Worm (Caenorhabditis elegans): ENCODE results near the gene Y24D9A.6.

Gene Y24D9A.6

ce11 chrIV:4397586-4397985 lies 2.6 kb downstream of the Y24D9A.6 start:
- no peak for TF ChIP-seq ces-1 (GFP tag; optimal IDR thresholded peaks at IDR 0.05)
- no peak for TF ChIP-seq cnd-1 (tag; optimal IDR thresholded peaks at IDR 0.05)

ce11 chrIV:4397111-4397510 lies 3.1 kb downstream of the Y24D9A.6 start:
- TF ChIP-seq tbx-8 (GFP tag; optimal IDR thresholded peaks at IDR 0.05) (no peak), blmp-1 (tag; optimal IDR thresholded peaks at IDR 0.05) (no peak), lin-13 (tag; optimal IDR thresholded peaks at IDR 0.05) (no peak), hlh-1 (tag; optimal IDR thresholded peaks at IDR 0.05) (no peak), unc-39 (tag; optimal IDR thresholded peaks at IDR 0.05) (no peak), lin-32 (GFP tag; optimal IDR thresholded peaks at IDR 0.05) (no peak), mep-1 (tag; optimal IDR thresholded peaks at IDR 0.05) (no peak), ceh-83 (GFP tag; optimal IDR thresholded peaks at IDR 0.05) (no peak), nhr-237 (tag; optimal IDR thresholded peaks at IDR 0.05) (no peak), bed-3 (GFP tag; optimal IDR thresholded peaks at IDR 0.05) (no peak), cnd-1 (tag; optimal IDR thresholded peaks at IDR 0.05) (no peak), zip-8 (tag; optimal IDR thresholded peaks at IDR 0.05) (no peak), elt-3 (tag; optimal IDR thresholded peaks at IDR 0.05) (no peak), mls-2 (tag; optimal IDR thresholded peaks at IDR 0.05) (no peak), unc-62 (GFP tag; optimal IDR thresholded peaks at IDR 0.05) (no peak)

- TF ChIP-seq mab-5 (tag; optimal IDR thresholded peaks at IDR 0.05) (no peak), snpc-4 (tag; optimal IDR thresholded peaks at IDR 0.05) (no peak), ham-2 (GFP tag; optimal IDR thresholded peaks at IDR 0.05) (no peak), unc-39 (tag; optimal IDR thresholded peaks at IDR 0.05) (no peak), ceh-83 (GFP tag; optimal IDR thresholded peaks at IDR 0.05) (no peak), lin-13 (tag; optimal IDR thresholded peaks at IDR 0.05) (no peak), ceh-39 (tag; optimal IDR thresholded peaks at IDR 0.05) (no peak), blmp-1 (tag; optimal IDR thresholded peaks at IDR 0.05) (no peak), lin-32 (GFP tag; optimal IDR thresholded peaks at IDR 0.05) (no peak), cnd-1 (tag; optimal IDR thresholded peaks at IDR 0.05) (no peak), lsy-2 (tag; optimal IDR thresholded peaks at IDR 0.05) (no peak), drap-1 (GFP tag; optimal IDR thresholded peaks at IDR 0.05) (no peak), ces-1 (GFP tag; optimal IDR thresholded peaks at IDR 0.05) (no peak), sptf-1 (tag; optimal IDR thresholded peaks at IDR 0.05) (no peak), mls-2 (tag; optimal IDR thresholded peaks at IDR 0.05) (no peak), hlh-1 (tag; optimal IDR thresholded peaks at IDR 0.05) (no peak), nhr-76 (tag; optimal IDR thresholded peaks at IDR 0.05) (no peak), elt-3 (tag; optimal IDR thresholded peaks at IDR 0.05) (no peak), unc-120 (tag; optimal IDR thresholded peaks at IDR 0.05; ENCODE audit: poor library complexity, severe bottlenecking) (no peak), tbx-8 (GFP tag; optimal IDR thresholded peaks at IDR 0.05) (no peak)
Observed at ce11 chrIV:4396052-4396821, 4.0 kb downstream of the Y24D9A.6 start.

ce11 chrIV:4395555-4395954 lies 4.6 kb downstream of the Y24D9A.6 start:
- TF ChIP-seq sem-2 (GFP tag; optimal IDR thresholded peaks at IDR 0.05) (no peak), blmp-1 (tag; optimal IDR thresholded peaks at IDR 0.05) (no peak), ceh-43 (GFP tag; optimal IDR thresholded peaks at IDR 0.05) (no peak), nhr-12 (tag; optimal IDR thresholded peaks at IDR 0.05) (no peak), ztf-11 (tag; optimal IDR thresholded peaks at IDR 0.05) (no peak), drap-1 (GFP tag; optimal IDR thresholded peaks at IDR 0.05) (no peak), M03D4.4 (tag; optimal IDR thresholded peaks at IDR 0.05) (no peak), elt-3 (tag; optimal IDR thresholded peaks at IDR 0.05) (no peak), nhr-28 (tag; optimal IDR thresholded peaks at IDR 0.05) (no peak), sptf-1 (tag; optimal IDR thresholded peaks at IDR 0.05) (no peak), ham-2 (GFP tag; optimal IDR thresholded peaks at IDR 0.05) (no peak), unc-120 (tag; optimal IDR thresholded peaks at IDR 0.05; ENCODE audit: poor library complexity, severe bottlenecking) (no peak)

ce11 chrIV:4393942-4394460 lies 6.2 kb downstream of the Y24D9A.6 start, which contains the start of gene ell-1:
ell-1 (plus strand) TSS chrIV:4394410.
- no peak for TF ChIP-seq ceh-43 (GFP tag; optimal IDR thresholded peaks at IDR 0.05)

Data from whole organism, mixed stage, embryonic.